Fruit fly (Drosophila melanogaster) whole organism, embryonic: Measurements from ENCODE around the gene Secp43.

Experiments
- CG10267 ChIP-seq: fragments of 200-800 bp; sonication (Bioruptor generic); optimal IDR thresholded peaks from 2 replicates; lab custom pipeline; 2018; ENCODE audit warnings: missing biosample characterization, mild to moderate bottlenecking, missing genetic modification characterization, moderate library complexity
- CG10366 ChIP-seq: fragments of 200-800 bp; sonication (Bioruptor generic); IDR thresholded peaks from 2 replicates; pipeline ENCODE4 v1.3.6; 2022; ENCODE audit warnings: missing biosample characterization, missing genetic modification characterization
- CG10565 ChIP-seq: fragments of 200-800 bp; sonication (Bioruptor generic); optimal IDR thresholded peaks from 3 replicates; lab custom pipeline; 2016; ENCODE audit warnings: missing biosample characterization, mild to moderate bottlenecking, missing genetic modification characterization
- CG12155 ChIP-seq: fragments of 200-800 bp; sonication (Bioruptor generic); optimal IDR thresholded peaks from 3 replicates; lab custom pipeline; 2016; ENCODE audit warnings: missing biosample characterization, missing genetic modification characterization
- CG12299 ChIP-seq: fragments of 200-800 bp; sonication (Bioruptor generic); optimal IDR thresholded peaks from 2 replicates; lab custom pipeline; 2018; ENCODE audit warnings: missing biosample characterization, mild to moderate bottlenecking, missing genetic modification characterization
- CG12659 ChIP-seq: fragments of 200-800 bp; sonication (Bioruptor generic); optimal IDR thresholded peaks from 3 replicates; lab custom pipeline; 2017; ENCODE audit warnings: mild to moderate bottlenecking, missing biosample characterization, missing genetic modification reagents, missing genetic modification characterization
- CG13287 ChIP-seq: fragments of 200-800 bp; sonication (Bioruptor generic); IDR thresholded peaks from 2 replicates; pipeline ENCODE4 v1.3.6; 2022; ENCODE audit warnings: missing biosample characterization, missing genetic modification characterization; ENCODE audit not compliant: partially characterized antibody
- CG14860 ChIP-seq: fragments of 200-800 bp; sonication (Bioruptor generic); IDR thresholded peaks from 3 replicates; pipeline ENCODE4 v1.3.6; 2022; ENCODE audit warnings: missing biosample characterization, missing genetic modification characterization; ENCODE audit not compliant: partially characterized antibody
- CG15269 ChIP-seq: fragments of 200-800 bp; sonication (Bioruptor generic); optimal IDR thresholded peaks from 2 replicates; lab custom pipeline; 2018; ENCODE audit warnings: missing biosample characterization, mild to moderate bottlenecking, missing genetic modification characterization, moderate library complexity
- CG15514 ChIP-seq: fragments of 200-800 bp; sonication (Bioruptor generic); optimal IDR thresholded peaks from 3 replicates; lab custom pipeline; 2017; ENCODE audit warnings: missing biosample characterization, missing genetic modification characterization, mild to moderate bottlenecking, moderate library complexity, missing genetic modification reagents
- CG16779 ChIP-seq: fragments of 200-800 bp; sonication (Bioruptor generic); IDR thresholded peaks from 2 replicates; pipeline ENCODE4 v1.3.6; 2022; ENCODE audit warnings: missing biosample characterization, missing genetic modification characterization
- CG16813 ChIP-seq: fragments of 200-800 bp; sonication (Bioruptor generic); IDR thresholded peaks from 3 replicates; pipeline ENCODE4 v1.3.6; 2022; ENCODE audit warnings: missing biosample characterization, missing genetic modification characterization; ENCODE audit not compliant: partially characterized antibody
- CG2116 ChIP-seq: fragments of 200-800 bp; sonication (Bioruptor generic); optimal IDR thresholded peaks from 3 replicates; lab custom pipeline; 2018; ENCODE audit warnings: missing biosample characterization, mild to moderate bottlenecking, missing genetic modification characterization
- CG2712 ChIP-seq: fragments of 200-800 bp; optimal IDR thresholded peaks from 3 replicates; lab custom pipeline; 2019; ENCODE audit warnings: missing biosample characterization, mild to moderate bottlenecking, missing genetic modification characterization, moderate library complexity
- CG34224 ChIP-seq: fragments of 200-800 bp; sonication (Bioruptor generic); IDR thresholded peaks from 3 replicates; pipeline ENCODE4 v1.3.6; 2022; ENCODE audit warnings: missing biosample characterization, missing genetic modification characterization; ENCODE audit not compliant: partially characterized antibody
- CG7271 ChIP-seq: fragments of 200-800 bp; sonication (Bioruptor generic); optimal IDR thresholded peaks from 2 replicates; lab custom pipeline; 2018; ENCODE audit warnings: missing biosample characterization, mild to moderate bottlenecking, missing genetic modification characterization, moderate library complexity
- CG7963 ChIP-seq: fragments of 200-800 bp; sonication (Bioruptor generic); IDR thresholded peaks from 3 replicates; pipeline ENCODE4 v1.3.6; 2022; ENCODE audit warnings: missing biosample characterization, missing genetic modification characterization; ENCODE audit not compliant: partially characterized antibody
- CG8290 ChIP-seq, 3 experiments: fragments of 200-800 bp; sonication (Bioruptor generic); optimal IDR thresholded peaks; 2 replicates each; lab custom pipeline; 2016 to 2019; ENCODE audit warnings: missing biosample characterization in 3 of 3, missing genetic modification characterization in 3 of 3, mild to moderate bottlenecking in 2 of 3, moderate library complexity in 1 of 3
- CG8765 ChIP-seq: fragments of 200-800 bp; sonication (Bioruptor generic); IDR thresholded peaks from 2 replicates; pipeline ENCODE4 v1.3.6; 2022; ENCODE audit warnings: missing biosample characterization, missing genetic modification characterization
- CG9797 ChIP-seq: fragments of 200-800 bp; sonication (Bioruptor generic); optimal IDR thresholded peaks from 3 replicates; lab custom pipeline; 2018; ENCODE audit warnings: missing biosample characterization, mild to moderate bottlenecking, missing genetic modification characterization
- CTCF ChIP-seq: fragments of 200-800 bp; sonication (Bioruptor generic); optimal IDR thresholded peaks from 2 replicates; lab custom pipeline; 2017; ENCODE audit warnings: missing biosample characterization, mild to moderate bottlenecking, missing genetic modification characterization, moderate library complexity
- Dad ChIP-seq: fragments of 200-800 bp; sonication (Bioruptor generic); optimal IDR thresholded peaks from 3 replicates; lab custom pipeline; 2016; ENCODE audit warnings: missing biosample characterization, missing genetic modification characterization
- Dp ChIP-seq: fragments of 200-800 bp; sonication (Bioruptor generic); optimal IDR thresholded peaks from 2 replicates; lab custom pipeline; 2018; ENCODE audit warnings: missing biosample characterization, mild to moderate bottlenecking, missing genetic modification characterization, moderate library complexity
- Fer1 ChIP-seq: fragments of 200-800 bp; sonication (Bioruptor generic); optimal IDR thresholded peaks from 2 replicates; lab custom pipeline; 2017; ENCODE audit warnings: missing biosample characterization, mild to moderate bottlenecking, missing genetic modification characterization
- HLH4C ChIP-seq: fragments of 200-800 bp; sonication (Bioruptor generic); IDR thresholded peaks from 3 replicates; pipeline ENCODE4 v1.3.6; 2022; ENCODE audit warnings: missing biosample characterization, missing genetic modification characterization; ENCODE audit not compliant: partially characterized antibody
- Hmr ChIP-seq: fragments of 200-800 bp; sonication (Bioruptor generic); optimal IDR thresholded peaks from 3 replicates; lab custom pipeline; 2017; ENCODE audit warnings: mild to moderate bottlenecking, missing biosample characterization, missing genetic modification reagents, missing genetic modification characterization
- Mad ChIP-seq: fragments of 200-800 bp; sonication (Bioruptor generic); optimal IDR thresholded peaks from 2 replicates; lab custom pipeline; 2016; ENCODE audit warnings: missing biosample characterization, missing genetic modification characterization
- Max ChIP-seq: fragments of 200-800 bp; sonication (Bioruptor generic); optimal IDR thresholded peaks from 2 replicates; lab custom pipeline; 2016; ENCODE audit warnings: missing biosample characterization, mild to moderate bottlenecking, missing genetic modification characterization
- Med ChIP-seq: fragments of 200-800 bp; sonication (Bioruptor generic); peaks from one replicate; lab custom pipeline; 2016; ENCODE audit warnings: missing biosample characterization, missing genetic modification characterization, mild to moderate bottlenecking, inconsistent platforms, moderate library complexity
- Nf-YC ChIP-seq: fragments of 200-800 bp; optimal IDR thresholded peaks from 3 replicates; lab custom pipeline; 2019; ENCODE audit warnings: missing biosample characterization, mild to moderate bottlenecking, missing genetic modification characterization, moderate library complexity
- Opbp ChIP-seq: fragments of 200-800 bp; sonication (Bioruptor generic); IDR thresholded peaks from 3 replicates; pipeline ENCODE4 v1.3.6; 2022; ENCODE audit warnings: missing biosample characterization, missing genetic modification characterization; ENCODE audit not compliant: partially characterized antibody
- Pdp1 ChIP-seq, 2 experiments: fragments of 200-800 bp; sonication (Bioruptor generic); optimal IDR thresholded peaks; 3 replicates each; lab custom pipeline; 2016; ENCODE audit warnings: missing biosample characterization in 2 of 2, missing genetic modification characterization in 2 of 2, mild to moderate bottlenecking in 1 of 2, moderate library complexity in 1 of 2
- Scr ChIP-seq: fragments of 200-800 bp; sonication (Bioruptor generic); IDR thresholded peaks from 2 replicates; pipeline ENCODE4 v1.3.6; 2022; ENCODE audit warnings: missing biosample characterization, missing genetic modification characterization; ENCODE audit not compliant: partially characterized antibody
- YL-1 ChIP-seq: fragments of 200-800 bp; sonication (Bioruptor generic); optimal IDR thresholded peaks from 3 replicates; lab custom pipeline; 2017; ENCODE audit warnings: missing biosample characterization, mild to moderate bottlenecking, missing genetic modification characterization
- ato ChIP-seq: fragments of 200-800 bp; sonication (Bioruptor generic); IDR thresholded peaks from 2 replicates; pipeline ENCODE4 v1.3.6; 2022; ENCODE audit warnings: missing biosample characterization, missing genetic modification characterization; ENCODE audit not compliant: partially characterized antibody
- chinmo ChIP-seq: fragments of 200-800 bp; sonication (Bioruptor generic); IDR thresholded peaks from 4 replicates; pipeline ENCODE4 v1.3.6; 2022; ENCODE audit warnings: missing biosample characterization, missing genetic modification characterization; ENCODE audit not compliant: partially characterized antibody
- cwo ChIP-seq: fragments of 200-800 bp; sonication (Bioruptor generic); optimal IDR thresholded peaks from 3 replicates; lab custom pipeline; 2017; ENCODE audit warnings: missing biosample characterization, missing genetic modification characterization, mild to moderate bottlenecking, moderate library complexity, missing genetic modification reagents
- dm ChIP-seq: fragments of 200-800 bp; sonication (Bioruptor generic); optimal IDR thresholded peaks from 3 replicates; lab custom pipeline; 2016; ENCODE audit warnings: missing biosample characterization, missing genetic modification characterization
- hb ChIP-seq: fragments of 200-800 bp; sonication (Bioruptor generic); IDR thresholded peaks from 3 replicates; pipeline ENCODE4 v1.3.6; 2022; ENCODE audit warnings: missing biosample characterization, missing genetic modification characterization; ENCODE audit not compliant: partially characterized antibody
- inv ChIP-seq: fragments of 200-800 bp; sonication (Bioruptor generic); IDR thresholded peaks from 2 replicates; pipeline ENCODE4 v1.3.6; 2022; ENCODE audit warnings: missing biosample characterization, missing genetic modification characterization; ENCODE audit not compliant: partially characterized antibody
- nmo ChIP-seq: fragments of 200-800 bp; sonication (Bioruptor generic); optimal IDR thresholded peaks from 2 replicates; lab custom pipeline; 2018; ENCODE audit warnings: missing biosample characterization, mild to moderate bottlenecking, missing genetic modification characterization, moderate library complexity
- onecut ChIP-seq: fragments of 200-800 bp; sonication (Bioruptor generic); IDR thresholded peaks from 2 replicates; pipeline ENCODE4 v1.3.6; 2022; ENCODE audit warnings: missing biosample characterization, missing genetic modification characterization
- pzg ChIP-seq: fragments of 200-800 bp; sonication (Bioruptor generic); optimal IDR thresholded peaks from 3 replicates; lab custom pipeline; 2018; ENCODE audit warnings: missing biosample characterization, mild to moderate bottlenecking, missing genetic modification characterization, moderate library complexity
- sens ChIP-seq: fragments of 200-800 bp; sonication (Bioruptor generic); peaks from one replicate; lab custom pipeline; 2016; ENCODE audit warnings: missing biosample characterization, missing genetic modification characterization
- sna ChIP-seq: fragments of 200-800 bp; sonication (Bioruptor generic); IDR thresholded peaks from 2 replicates; pipeline ENCODE4 v1.3.6; 2022; ENCODE audit warnings: missing biosample characterization, missing genetic modification characterization; ENCODE audit not compliant: partially characterized antibody
- stc ChIP-seq: fragments of 200-800 bp; sonication (Bioruptor generic); IDR thresholded peaks from 2 replicates; pipeline ENCODE4 v1.3.6; 2022; ENCODE audit warnings: missing biosample characterization, missing genetic modification characterization
- zen2 ChIP-seq: fragments of 200-800 bp; sonication (Bioruptor generic); IDR thresholded peaks from 3 replicates; pipeline ENCODE4 v1.3.6; 2022; ENCODE audit warnings: missing biosample characterization, missing genetic modification characterization; ENCODE audit not compliant: partially characterized antibody
- zfh2 ChIP-seq: fragments of 200-800 bp; sonication (Bioruptor generic); optimal IDR thresholded peaks from 2 replicates; lab custom pipeline; 2016; ENCODE audit warnings: missing biosample characterization, missing genetic modification characterization

Secp43 gene

dm6 chr2L:4444457-4444856 lies 9.8 kb downstream of the Secp43 start, which contains the start of the genes morgue and Elp3 (continued):
- TF ChIP-seq pzg (GFP tag; lab: Kevin White, UChicago) (peak; percentile 84), CG2116 (GFP tag; lab: Kevin White, UChicago) (peak; percentile 68), stc (GFP tag; lab: Robert Waterston, UW) (no peak), Pdp1 (GFP tag; optimal IDR thresholded peaks at IDR 0.05; lab: Kevin White, UChicago) (peak in 1 of 2 experiments; percentile 30), Nf-YC (peak; percentile 15), inv (peak; percentile 48; the same call in 1 of the 2 replicates), CG12299 (tag; lab: Kevin White, UChicago) (no peak), CG15269 (tag; lab: Kevin White, UChicago) (no peak), CG7271 (no peak), YL-1 (peak; percentile 89), CG9797 (peak; percentile 71), zen2 (peak; percentile 79), Fer1 (GFP tag; lab: Kevin White, UChicago) (peak; percentile 17), CG7963 (GFP tag; lab: Robert Waterston, UW) (peak; percentile 83), CG12659 (GFP tag; lab: Kevin White, UChicago) (peak; percentile 49), CTCF (GFP tag; lab: Kevin White, UChicago) (no peak), Mad (GFP tag; lab: Kevin White, UChicago) (no peak), onecut (peak; percentile 45), ato (peak; percentile 82), HLH4C (GFP tag; lab: Robert Waterston, UW) (peak; percentile 87), zfh2 (no peak), CG8765 (GFP tag; lab: Robert Waterston, UW) (no peak), CG10267 (peak; percentile 56), CG10366 (GFP tag; lab: Robert Waterston, UW) (no peak), CG15514 (GFP tag; lab: Kevin White, UChicago) (peak; percentile 51), cwo (peak; percentile 45), hb (0 out of 3 replicates have a peak, but pooled peaks have one; percentile 25), CG12155 (no peak), Scr (peak; percentile 70), Dad (GFP tag; lab: Kevin White, UChicago) (no peak), Med (GFP tag; lab: Kevin White, UChicago) (peak; percentile 73), CG16779 (no peak), dm (peak; percentile 89), CG8290 (GFP tag; optimal IDR thresholded peaks at IDR 0.05; lab: Kevin White, UChicago) (no peak), CG8290 (tag; optimal IDR thresholded peaks at IDR 0.05; lab: Kevin White, UChicago) (peak in 1 of 2 experiments; percentile 50), chinmo (GFP tag; lab: Robert Waterston, UW) (0 out of 4 replicates have a peak, but pooled peaks have one; percentile 61), CG10565 (GFP tag; lab: Kevin White, UChicago) (no peak), CG14860 (GFP tag; lab: Robert Waterston, UW) (peak; percentile 72), Hmr (GFP tag; lab: Kevin White, UChicago) (no peak), sens (GFP tag; lab: Kevin White, UChicago) (peak; percentile 56), CG34224 (peak; percentile 78), nmo (peak; percentile 5), CG16813 (GFP tag; lab: Robert Waterston, UW) (peak; percentile 74), Max (peak; percentile 58), Opbp (GFP tag; lab: Robert Waterston, UW) (peak; percentile 72; the same call in 2 of the 3 replicates), CG2712 (tag; lab: Kevin White, UChicago) (peak; percentile 1), sna (GFP tag; lab: Robert Waterston, UW) (peak; percentile 68), CG13287 (GFP tag; lab: Robert Waterston, UW) (peak; percentile 78), Dp (GFP tag; lab: Kevin White, UChicago) (peak; percentile 33)
